Worm (Caenorhabditis elegans) whole organism, midembryonic: Measurements from ENCODE around the gene nkcc-1.

ENCODE experiments used
- med-1 ChIP-seq: sonication (generic microtip); optimal IDR thresholded peaks from 2 replicates; lab custom pipeline; 2017; ENCODE audit warnings: missing genetic modification characterization, mild to moderate bottlenecking, missing compliant biosample characterization, antibody characterized with exemption, missing genetic modification reagents; ENCODE audit not compliant: insufficient read depth
- ztf-23 ChIP-seq: fragments of 200-800 bp; sonication (Bioruptor generic); IDR thresholded peaks from 2 replicates; pipeline ENCODE4 v1.3.6; 2022; ENCODE audit warnings: missing genetic modification reagents, missing genetic modification characterization, missing compliant biosample characterization

DNA sequence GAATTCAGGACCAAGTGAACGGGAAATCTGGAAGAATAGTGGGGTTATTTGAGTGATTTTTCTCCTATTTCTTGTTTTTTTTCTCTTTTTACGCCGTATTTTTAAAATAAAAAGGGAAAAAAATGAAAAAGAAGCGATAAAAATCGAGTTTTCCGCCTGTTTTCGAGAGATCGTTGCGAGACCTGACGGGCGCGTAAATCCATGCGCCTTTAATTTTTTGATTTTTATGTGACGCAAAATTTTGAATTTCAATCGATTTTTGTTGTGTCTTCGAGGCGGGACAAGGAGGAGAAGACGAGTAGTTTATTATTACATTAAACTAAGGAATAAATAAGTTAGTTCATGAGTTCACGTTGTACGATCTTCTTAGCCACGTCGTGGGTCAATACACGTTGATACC lies 10.2 kb downstream of the nkcc-1 start:
- TF ChIP-seq ztf-23 (GFP tag; lab: Robert Waterston, UW) = no peak
- TF ChIP-seq med-1 = no peak
